Fruit fly (Drosophila melanogaster) whole organism, embryonic: ENCODE results near the gene roq.
A peak's percentile ranks its signal among the peaks of the same experiment; 100 is the strongest.

Source experiments
- Adf1 ChIP-seq: fragments of 200-800 bp; sonication (Bioruptor generic); IDR thresholded peaks from 2 replicates; pipeline ENCODE4 v1.3.6; 2022; ENCODE audit warnings: missing biosample characterization, missing genetic modification characterization
- Blimp-1 ChIP-seq: fragments of 200-800 bp; sonication (Bioruptor generic); optimal IDR thresholded peaks from 3 replicates; lab custom pipeline; 2018; ENCODE audit warnings: missing biosample characterization, missing genetic modification characterization, mild to moderate bottlenecking, moderate library complexity, missing genetic modification reagents
- CG10654 ChIP-seq: fragments of 200-800 bp; sonication (Bioruptor generic); optimal IDR thresholded peaks from 2 replicates; lab custom pipeline; 2016; ENCODE audit warnings: missing biosample characterization, missing genetic modification characterization
- CG12391 ChIP-seq: fragments of 200-800 bp; sonication (Bioruptor generic); optimal IDR thresholded peaks from 3 replicates; lab custom pipeline; 2018; ENCODE audit warnings: missing biosample characterization, mild to moderate bottlenecking, missing genetic modification characterization, moderate library complexity
- CG1792 ChIP-seq: fragments of 200-800 bp; sonication (Bioruptor generic); optimal IDR thresholded peaks from 2 replicates; lab custom pipeline; 2016; ENCODE audit warnings: missing biosample characterization, missing genetic modification characterization
- CG34422 ChIP-seq: fragments of 200-800 bp; sonication (Bioruptor generic); IDR thresholded peaks from 3 replicates; pipeline ENCODE4 v1.3.6; 2022; ENCODE audit warnings: missing biosample characterization, missing genetic modification characterization
- CG4424 ChIP-seq: fragments of 200-800 bp; sonication (Bioruptor generic); optimal IDR thresholded peaks from 3 replicates; lab custom pipeline; 2016; ENCODE audit warnings: missing biosample characterization, missing genetic modification characterization
- CG4730 ChIP-seq: fragments of 200-800 bp; sonication (Bioruptor generic); IDR thresholded peaks from 2 replicates; pipeline ENCODE4 v1.3.6; 2022; ENCODE audit warnings: missing biosample characterization, missing genetic modification characterization
- CG7839 ChIP-seq: fragments of 200-800 bp; sonication (Bioruptor generic); optimal IDR thresholded peaks from 3 replicates; lab custom pipeline; 2018; ENCODE audit warnings: missing biosample characterization, mild to moderate bottlenecking, missing genetic modification characterization, moderate library complexity
- CG8290 ChIP-seq, 3 experiments: fragments of 200-800 bp; sonication (Bioruptor generic); optimal IDR thresholded peaks; 2 replicates each; lab custom pipeline; 2016 to 2019; ENCODE audit warnings: missing biosample characterization in 3 of 3, missing genetic modification characterization in 3 of 3, mild to moderate bottlenecking in 2 of 3, moderate library complexity in 1 of 3
- CG8944 ChIP-seq: fragments of 200-800 bp; sonication (Bioruptor generic); optimal IDR thresholded peaks from 3 replicates; lab custom pipeline; 2016; ENCODE audit warnings: missing biosample characterization, missing genetic modification characterization
- CkIIα-i1 ChIP-seq: fragments of 200-800 bp; sonication (Bioruptor generic); IDR thresholded peaks from 2 replicates; pipeline ENCODE4 v1.3.6; 2022; ENCODE audit warnings: missing biosample characterization, missing genetic modification characterization
- Drgx ChIP-seq: fragments of 200-800 bp; sonication (Bioruptor generic); IDR thresholded peaks from 2 replicates; pipeline ENCODE4 v1.3.6; 2022; ENCODE audit warnings: missing biosample characterization, missing genetic modification characterization
- Ets65A ChIP-seq: fragments of 200-800 bp; sonication (Bioruptor generic); peaks from one replicate; lab custom pipeline; 2016; ENCODE audit warnings: missing biosample characterization, missing genetic modification characterization
- Fer1 ChIP-seq: fragments of 200-800 bp; sonication (Bioruptor generic); optimal IDR thresholded peaks from 2 replicates; lab custom pipeline; 2017; ENCODE audit warnings: missing biosample characterization, mild to moderate bottlenecking, missing genetic modification characterization
- Gug ChIP-seq: fragments of 200-800 bp; sonication (Bioruptor generic); IDR thresholded peaks from 4 replicates; pipeline ENCODE4 v1.3.6; 2022; ENCODE audit warnings: missing biosample characterization, missing genetic modification characterization
- Lpt ChIP-seq: fragments of >200 bp; optimal IDR thresholded peaks from 2 replicates; lab custom pipeline; 2018; ENCODE audit warnings: missing biosample characterization, missing genetic modification characterization
- Med ChIP-seq: fragments of 200-800 bp; sonication (Bioruptor generic); peaks from one replicate; lab custom pipeline; 2016; ENCODE audit warnings: missing biosample characterization, missing genetic modification characterization, mild to moderate bottlenecking, inconsistent platforms, moderate library complexity
- Rx ChIP-seq: fragments of 200-800 bp; sonication (Bioruptor generic); IDR thresholded peaks from 2 replicates; pipeline ENCODE4 v1.3.6; 2022; ENCODE audit warnings: missing biosample characterization, missing genetic modification characterization
- Sox100B ChIP-seq: fragments of 200-800 bp; sonication (Bioruptor generic); optimal IDR thresholded peaks from 3 replicates; lab custom pipeline; 2018; ENCODE audit warnings: missing biosample characterization, mild to moderate bottlenecking, missing genetic modification characterization
- Trl ChIP-seq, 3 experiments: fragments of >200 bp in 2 of 3; fragments of 200-800 bp in 1 of 3; sonication (Bioruptor generic) in 1 of 3; optimal IDR thresholded peaks; 2 replicates in 1 of 3; 3 replicates in 2 of 3; lab custom pipeline; 2016 to 2017; ENCODE audit warnings: missing biosample characterization in 1 of 3, missing genetic modification characterization in 1 of 3
- bsh ChIP-seq, 2 experiments: fragments of 200-800 bp; sonication (Bioruptor generic); optimal IDR thresholded peaks; 2 replicates each; lab custom pipeline; 2017 to 2018; ENCODE audit warnings: mild to moderate bottlenecking in 2 of 2, missing biosample characterization in 2 of 2, missing genetic modification characterization in 2 of 2, moderate library complexity in 1 of 2
- chinmo ChIP-seq: fragments of 200-800 bp; sonication (Bioruptor generic); IDR thresholded peaks from 4 replicates; pipeline ENCODE4 v1.3.6; 2022; ENCODE audit warnings: missing biosample characterization, missing genetic modification characterization; ENCODE audit not compliant: partially characterized antibody
- corto ChIP-seq: fragments of 200-800 bp; sonication (Bioruptor generic); optimal IDR thresholded peaks from 2 replicates; lab custom pipeline; 2016; ENCODE audit warnings: missing biosample characterization, mild to moderate bottlenecking, missing genetic modification characterization, moderate library complexity
- dpn ChIP-seq, 2 experiments: fragments of 200-800 bp; sonication (Bioruptor generic); optimal IDR thresholded peaks; 3 replicates each; lab custom pipeline; 2016; ENCODE audit warnings: missing biosample characterization in 2 of 2, missing genetic modification characterization in 2 of 2
- dysf ChIP-seq: fragments of 200-800 bp; sonication (Bioruptor generic); IDR thresholded peaks from 3 replicates; pipeline ENCODE4 v1.3.6; 2022; ENCODE audit warnings: missing biosample characterization, missing genetic modification characterization
- eve ChIP-seq, 2 experiments: fragments of >200 bp; optimal IDR thresholded peaks; 2 replicates each; lab custom pipeline; 2017; ENCODE audit warnings: missing biosample characterization in 2 of 2, missing genetic modification characterization in 2 of 2
- fd64A ChIP-seq: fragments of 200-800 bp; sonication (Bioruptor generic); optimal IDR thresholded peaks from 3 replicates; lab custom pipeline; 2018; ENCODE audit warnings: missing biosample characterization, mild to moderate bottlenecking, missing genetic modification characterization
- fd96Cb ChIP-seq: fragments of 200-800 bp; sonication (Bioruptor generic); optimal IDR thresholded peaks from 2 replicates; lab custom pipeline; 2018; ENCODE audit warnings: missing biosample characterization, mild to moderate bottlenecking, missing genetic modification characterization, moderate library complexity
- gem ChIP-seq: fragments of 200-800 bp; sonication (Bioruptor generic); optimal IDR thresholded peaks from 2 replicates; lab custom pipeline; 2019; ENCODE audit warnings: missing biosample characterization, mild to moderate bottlenecking, missing genetic modification characterization, moderate library complexity
- jigr1 ChIP-seq: fragments of 200-800 bp; sonication (Bioruptor generic); IDR thresholded peaks from 3 replicates; pipeline ENCODE4 v1.3.6; 2022; ENCODE audit warnings: missing biosample characterization, missing genetic modification characterization
- lmd ChIP-seq: fragments of 200-800 bp; sonication (Bioruptor generic); IDR thresholded peaks from 2 replicates; pipeline ENCODE4 v1.3.6; 2022; ENCODE audit warnings: missing biosample characterization, missing genetic modification characterization
- lola ChIP-seq, 3 experiments: fragments of >200 bp in 2 of 3; fragments of 200-800 bp in 1 of 3; sonication (Bioruptor generic) in 1 of 3; optimal IDR thresholded peaks; 2 replicates each; lab custom pipeline; 2017 to 2019; ENCODE audit warnings: missing biosample characterization in 3 of 3, missing genetic modification characterization in 3 of 3, mild to moderate bottlenecking in 1 of 3, moderate library complexity in 1 of 3
- nom ChIP-seq: fragments of 200-800 bp; sonication (Bioruptor generic); optimal IDR thresholded peaks from 2 replicates; lab custom pipeline; 2017; ENCODE audit warnings: missing biosample characterization, missing genetic modification characterization, mild to moderate bottlenecking, moderate library complexity, missing genetic modification reagents
- pho ChIP-seq: fragments of 200-800 bp; sonication (Bioruptor generic); optimal IDR thresholded peaks from 2 replicates; lab custom pipeline; 2016; ENCODE audit warnings: missing biosample characterization, missing genetic modification characterization
- row ChIP-seq: fragments of 200-800 bp; sonication (Bioruptor generic); IDR thresholded peaks from 3 replicates; pipeline ENCODE4 v1.3.6; 2022; ENCODE audit warnings: missing biosample characterization, missing genetic modification characterization
- schlank ChIP-seq: fragments of 200-800 bp; sonication (Bioruptor generic); optimal IDR thresholded peaks from 2 replicates; lab custom pipeline; 2018; ENCODE audit warnings: missing biosample characterization, mild to moderate bottlenecking, missing genetic modification characterization
- sens ChIP-seq: fragments of 200-800 bp; sonication (Bioruptor generic); peaks from one replicate; lab custom pipeline; 2016; ENCODE audit warnings: missing biosample characterization, missing genetic modification characterization
- shn ChIP-seq: fragments of 200-800 bp; sonication (Bioruptor generic); optimal IDR thresholded peaks from 3 replicates; lab custom pipeline; 2016; ENCODE audit warnings: missing biosample characterization, missing genetic modification characterization
- sob ChIP-seq: fragments of 200-800 bp; sonication (Bioruptor generic); IDR thresholded peaks from 2 replicates; pipeline ENCODE4 v1.3.6; 2022; ENCODE audit warnings: missing biosample characterization, missing genetic modification characterization
- sr ChIP-seq: fragments of 200-800 bp; sonication (Bioruptor generic); IDR thresholded peaks from 3 replicates; pipeline ENCODE4 v1.3.6; 2022; ENCODE audit warnings: missing biosample characterization, missing genetic modification characterization
- sug ChIP-seq: fragments of 200-800 bp; optimal IDR thresholded peaks from 2 replicates; lab custom pipeline; 2019; ENCODE audit warnings: missing biosample characterization, mild to moderate bottlenecking, missing genetic modification characterization, moderate library complexity
- ttk ChIP-seq: fragments of 200-800 bp; sonication (Bioruptor generic); IDR thresholded peaks from 2 replicates; pipeline ENCODE4 v2.1.2; 2022; ENCODE audit warnings: missing biosample characterization, missing genetic modification characterization
- usp ChIP-seq: fragments of >200 bp; optimal IDR thresholded peaks from 2 replicates; lab custom pipeline; 2017; ENCODE audit warnings: missing biosample characterization, missing genetic modification characterization
- wdn ChIP-seq: fragments of 200-800 bp; sonication (Bioruptor generic); IDR thresholded peaks from 2 replicates; pipeline ENCODE4 v1.3.6; 2022; ENCODE audit warnings: missing biosample characterization, missing genetic modification characterization
- zfh1 ChIP-seq: fragments of 200-800 bp; sonication (Bioruptor generic); IDR thresholded peaks from 3 replicates; pipeline ENCODE4 v1.3.6; 2022; ENCODE audit warnings: missing biosample characterization, missing genetic modification characterization

The roq gene

dm6 chr3L:16368199-16368598 is 10.2 kb downstream of the roq start, which contains the start of gene CG4842:
Gene CG4842 (plus strand): TSS chr3L:16368389.
- TF ChIP-seq Med (GFP tag; lab: Kevin White, UChicago) (peak; percentile 46), chinmo (GFP tag; lab: Robert Waterston, UW) (0 out of 4 replicates have a peak, but pooled peaks have one; percentile 57), gem (tag; lab: Kevin White, UChicago) (no peak), CG10654 (GFP tag; lab: Kevin White, UChicago) (no peak), ttk (no peak), jigr1 (GFP tag; lab: Robert Waterston, UW) (no peak), pho (GFP tag; lab: Kevin White, UChicago) (no peak), Trl (optimal IDR thresholded peaks at IDR 0.05; lab: Kevin White, UChicago) (peak in 1 of 2 experiments; percentile 28), Trl (GFP tag; optimal IDR thresholded peaks at IDR 0.05; lab: Kevin White, UChicago) (no peak), sug (peak; percentile 29)
- TF ChIP-seq, all 482 proteins: peak for 4

dm6 chr3L:16367240-16367639 is 11.1 kb downstream of the roq start, which contains the start of gene Cpr72Ec:
Gene Cpr72Ec (minus strand): TSS chr3L:16367340.
- no peak for TF ChIP-seq usp (GFP tag; lab: Kevin White, UChicago)
- no peak for TF ChIP-seq CG8290 (GFP tag; optimal IDR thresholded peaks at IDR 0.05; lab: Kevin White, UChicago)
- TF ChIP-seq CG8290 (tag; optimal IDR thresholded peaks at IDR 0.05; lab: Kevin White, UChicago): no peak
- no peak for TF ChIP-seq lola (GFP tag; optimal IDR thresholded peaks at IDR 0.05; lab: Kevin White, UChicago)
- TF ChIP-seq lmd (GFP tag; lab: Robert Waterston, UW): no peak
- TF ChIP-seq wdn: no peak
- TF ChIP-seq eve (GFP tag; optimal IDR thresholded peaks at IDR 0.05; lab: Kevin White, UChicago): no peak
- 0 out of 4 replicates have a peak, but pooled peaks have one; percentile 22 for TF ChIP-seq chinmo (GFP tag; lab: Robert Waterston, UW)

dm6 chr3L:16364599-16364998 is 13.8 kb downstream of the roq start, which contains the start of gene Cpr72Eb:
Gene Cpr72Eb (plus strand): TSS chr3L:16364899.
- TF ChIP-seq Ets65A (no peak), CG8944 (no peak)

dm6 chr3L:16364182-16364581 is 14.2 kb downstream of the roq start:
- TF ChIP-seq sens (GFP tag; lab: Kevin White, UChicago) (peak; percentile 75), Med (GFP tag; lab: Kevin White, UChicago) (peak; percentile 44), zfh1 (GFP tag; lab: Robert Waterston, UW) (no peak), nom (GFP tag; lab: Kevin White, UChicago) (peak; percentile 89), CG12391 (tag; lab: Kevin White, UChicago) (peak; percentile 1), CG7839 (peak; percentile 8), CG1792 (GFP tag; lab: Kevin White, UChicago) (no peak), dysf (no peak), CkIIα-i1 (no peak), fd96Cb (tag; lab: Kevin White, UChicago) (peak; percentile 13), Drgx (peak; percentile 63), bsh (GFP tag; optimal IDR thresholded peaks at IDR 0.05; lab: Kevin White, UChicago) (peak in 1 of 2 experiments; percentile 64), Adf1 (no peak), Lpt (GFP tag; lab: Kevin White, UChicago) (no peak), schlank (no peak), dpn (GFP tag; optimal IDR thresholded peaks at IDR 0.05; lab: Kevin White, UChicago) (no peak), CG4730 (GFP tag; lab: Robert Waterston, UW) (no peak), Fer1 (GFP tag; lab: Kevin White, UChicago) (no peak), sr (no peak), CG8944 (no peak), shn (GFP tag; lab: Kevin White, UChicago) (no peak), Sox100B (peak; percentile 6), Blimp-1 (GFP tag; lab: Kevin White, UChicago) (peak; percentile 30), Gug (GFP tag; lab: Robert Waterston, UW) (no peak), fd64A (GFP tag; lab: Kevin White, UChicago) (no peak), corto (GFP tag; lab: Kevin White, UChicago) (no peak), CG34422 (GFP tag; lab: Robert Waterston, UW) (no peak), Rx (GFP tag; lab: Robert Waterston, UW) (no peak), row (GFP tag; lab: Robert Waterston, UW) (no peak), sob (no peak), CG4424 (GFP tag; lab: Kevin White, UChicago) (peak; percentile 9)
